Fruit fly (Drosophila melanogaster) Kc167 (cell line): ENCODE measurements around the gene sba.

Experiments
- insv ChIP-seq: fragments of >200 bp; optimal IDR thresholded peaks from 3 replicates; lab custom pipeline; 2018; ENCODE audit warnings: missing external identifiers
- psq ChIP-seq: fragments of >200 bp; optimal IDR thresholded peaks from 2 replicates; lab custom pipeline; 2017; ENCODE audit warnings: missing external identifiers

dm6 chr3R:23867825-23868224 lies 54.9 kb downstream of the sba start:
- TF ChIP-seq insv (no peak), psq (no peak)
